Fruit fly (Drosophila melanogaster): ENCODE data around the gene Rbbp5.

- TF ChIP-seq Pif1B (GFP tag; optimal IDR thresholded peaks at IDR 0.05) (no peak), CG4496 (GFP tag; IDR thresholded peaks at IDR 0.05) (peak; percentile 74; the same call in 2 of the 3 replicates), CG9948 (tag; optimal IDR thresholded peaks at IDR 0.05) (peak; percentile 68), Snoo (tag; optimal IDR thresholded peaks at IDR 0.05) (peak; percentile 71), CG34367 (tag; optimal IDR thresholded peaks at IDR 0.05) (peak; percentile 65), fd96Ca (GFP tag; IDR thresholded peaks at IDR 0.05) (peak; percentile 14; the same call in 1 of the 3 replicates), CG8301 (tag; optimal IDR thresholded peaks at IDR 0.05) (peak; percentile 66), CG10348 (GFP tag; IDR thresholded peaks at IDR 0.05) (peak; percentile 83), D1 (tag; optimal IDR thresholded peaks at IDR 0.05) (no peak)
Measured at dm6 chr3L:20375878-20376563, 28.3 kb upstream of the Rbbp5 start, which contains the start of the genes Ide and RhoBTB.
